Worm (Caenorhabditis elegans) whole organism, young adult: ENCODE measurements around the gene lin-48.

Experiments used
- B0261.1 ChIP-seq: sonication (generic microtip); optimal IDR thresholded peaks from 2 replicates; lab custom pipeline; 2016; ENCODE audit warnings: mild to moderate bottlenecking, missing genetic modification characterization, moderate library complexity, missing compliant biosample characterization
- F23B12.7 ChIP-seq: sonication (generic microtip); optimal IDR thresholded peaks from 2 replicates; lab custom pipeline; 2017; ENCODE audit warnings: missing genetic modification characterization, mild to moderate bottlenecking, missing compliant biosample characterization, antibody characterized with exemption, moderate library complexity; ENCODE audit not compliant: insufficient read depth
- F39B2.1 ChIP-seq: fragments of 200-800 bp; sonication (Bioruptor generic); IDR thresholded peaks from 2 replicates; pipeline ENCODE4 v1.3.6; 2022; ENCODE audit warnings: missing genetic modification reagents, missing genetic modification characterization, missing compliant biosample characterization
- Y56A3A.18 ChIP-seq: fragments of 200-800 bp; sonication (Bioruptor generic); IDR thresholded peaks from 2 replicates; pipeline ENCODE4 v1.3.6; 2022; ENCODE audit warnings: missing genetic modification reagents, missing genetic modification characterization, missing compliant biosample characterization
- Y79H2A.3 ChIP-seq: fragments of 200-800 bp; sonication (Bioruptor generic); conservative IDR thresholded peaks from 2 replicates; pipeline ENCODE4 v1.3.6; 2022; ENCODE audit warnings: missing genetic modification reagents, missing genetic modification characterization, missing compliant biosample characterization
- ZK185.1 ChIP-seq: sonication (generic microtip); optimal IDR thresholded peaks from 2 replicates; lab custom pipeline; 2016; ENCODE audit warnings: mild to moderate bottlenecking, missing genetic modification characterization, missing compliant biosample characterization; ENCODE audit not compliant: poor library complexity, severe bottlenecking
- attf-6 ChIP-seq: fragments of 200-800 bp; sonication (Bioruptor generic); IDR thresholded peaks from 2 replicates; pipeline ENCODE4 v1.3.6; 2022; ENCODE audit warnings: missing genetic modification reagents, missing genetic modification characterization, missing compliant biosample characterization
- bed-2 ChIP-seq: fragments of 200-800 bp; sonication (Bioruptor generic); IDR thresholded peaks from 2 replicates; pipeline ENCODE4 v1.3.6; 2022; ENCODE audit warnings: missing genetic modification reagents, missing genetic modification characterization, missing compliant biosample characterization
- efl-1 ChIP-seq: fragments of 150-350 bp; optimal IDR thresholded peaks from 2 replicates; lab custom pipeline; 2014; ENCODE audit warnings: missing biosample characterization, missing genetic modification reagents, missing genetic modification characterization
- egrh-3 ChIP-seq: fragments of 200-800 bp; sonication (Bioruptor generic); IDR thresholded peaks from 2 replicates; pipeline ENCODE4 v1.3.6; 2022; ENCODE audit warnings: missing genetic modification reagents, missing genetic modification characterization, missing compliant biosample characterization
- ets-4 ChIP-seq: fragments of 200-800 bp; sonication (Bioruptor generic); optimal IDR thresholded peaks from 2 replicates; lab custom pipeline; 2018; ENCODE audit warnings: mild to moderate bottlenecking, missing genetic modification characterization, missing compliant biosample characterization
- let-607 ChIP-seq, 2 experiments: fragments of 200-800 bp in 1 of 2; sonication (Bioruptor generic) in 1 of 2; sonication (generic microtip) in 1 of 2; optimal IDR thresholded peaks; 2 replicates each; lab custom pipeline; 2016 to 2018; ENCODE audit warnings: mild to moderate bottlenecking in 2 of 2, missing compliant biosample characterization in 2 of 2, missing genetic modification characterization in 2 of 2, moderate library complexity in 2 of 2, missing genotype in 1 of 2
- lin-54 ChIP-seq: fragments of 200-800 bp; sonication (Bioruptor generic); optimal IDR thresholded peaks from 2 replicates; lab custom pipeline; 2018; ENCODE audit warnings: mild to moderate bottlenecking, missing genetic modification characterization, missing compliant biosample characterization
- lsy-27 ChIP-seq: sonication (generic microtip); optimal IDR thresholded peaks from 2 replicates; lab custom pipeline; 2017; ENCODE audit warnings: missing genetic modification characterization, mild to moderate bottlenecking, missing compliant biosample characterization, antibody characterized with exemption, missing genotype, borderline replicate concordance; ENCODE audit not compliant: insufficient read depth
- madf-3 ChIP-seq: fragments of 200-800 bp; sonication (Bioruptor generic); IDR thresholded peaks from 2 replicates; pipeline ENCODE4 v1.3.6; 2022; ENCODE audit warnings: missing genetic modification reagents, missing genetic modification characterization, missing compliant biosample characterization
- madf-6 ChIP-seq: fragments of 200-800 bp; sonication (Bioruptor generic); IDR thresholded peaks from 2 replicates; pipeline ENCODE4 v1.3.6; 2022; ENCODE audit warnings: missing genetic modification reagents, missing genetic modification characterization, missing compliant biosample characterization
- madf-8 ChIP-seq: fragments of 200-800 bp; sonication (Bioruptor generic); conservative IDR thresholded peaks from 2 replicates; pipeline ENCODE4 v1.3.6; 2022; ENCODE audit warnings: missing genetic modification reagents, missing genetic modification characterization, missing compliant biosample characterization
- mel-28 ChIP-seq: sonication (generic microtip); optimal IDR thresholded peaks from 2 replicates; lab custom pipeline; 2016; ENCODE audit warnings: borderline replicate concordance, mild to moderate bottlenecking, missing genetic modification characterization, missing compliant biosample characterization
- nfya-1 ChIP-seq: sonication (generic microtip); optimal IDR thresholded peaks from 2 replicates; lab custom pipeline; 2017; ENCODE audit warnings: antibody characterized with exemption, missing compliant biosample characterization, missing genetic modification characterization, borderline replicate concordance; ENCODE audit not compliant: insufficient read depth
- nhr-179 ChIP-seq: sonication (generic microtip); optimal IDR thresholded peaks from 2 replicates; lab custom pipeline; 2016; ENCODE audit warnings: mild to moderate bottlenecking, missing genetic modification characterization, missing compliant biosample characterization
- pha-4 ChIP-seq: fragments of 150-350 bp; sonication (generic microtip); optimal IDR thresholded peaks from 2 replicates; lab custom pipeline; 2014; ENCODE audit warnings: missing biosample characterization, missing genetic modification reagents, missing genetic modification characterization
- rpc-1 ChIP-seq, 2 experiments: fragments of 150-350 bp in 1 of 2; sonication (generic microtip) in 1 of 2; optimal IDR thresholded peaks; 2 replicates each; lab custom pipeline; 2014 to 2018; ENCODE audit warnings: missing biosample characterization in 1 of 2, missing genetic modification characterization in 1 of 2, missing genetic modification reagents in 1 of 2, missing genotype in 1 of 2
- snpc-3.4 ChIP-seq: sonication (generic microtip); optimal IDR thresholded peaks from 2 replicates; lab custom pipeline; 2017; ENCODE audit warnings: missing genetic modification characterization, mild to moderate bottlenecking, missing compliant biosample characterization, antibody characterized with exemption, moderate library complexity, missing genotype, missing genetic modification reagents
- snpc-4 ChIP-seq, 5 experiments: fragments of 150-350 bp in 1 of 5; sonication (generic microtip) in 4 of 5; optimal IDR thresholded peaks; 2 replicates each; lab custom pipeline; 2014 to 2018; ENCODE audit warnings: missing genetic modification characterization in 5 of 5, missing biosample characterization in 3 of 5, antibody characterized with exemption in 2 of 5, mild to moderate bottlenecking in 2 of 5, missing compliant biosample characterization in 2 of 5, missing genotype in 2 of 5, moderate library complexity in 2 of 5, missing genetic modification reagents in 1 of 5
- somi-1 ChIP-seq: fragments of 200-800 bp; sonication (Bioruptor generic); optimal IDR thresholded peaks from 2 replicates; lab custom pipeline; 2018; ENCODE audit warnings: mild to moderate bottlenecking, missing genetic modification characterization, missing compliant biosample characterization
- tbx-9 ChIP-seq: sonication (generic microtip); optimal IDR thresholded peaks from 2 replicates; lab custom pipeline; 2016; ENCODE audit warnings: borderline replicate concordance, missing genetic modification characterization, inconsistent platforms, missing compliant biosample characterization
- unc-62 ChIP-seq: fragments of 150-350 bp; optimal IDR thresholded peaks from 2 replicates; lab custom pipeline; 2014; ENCODE audit warnings: missing biosample characterization, missing genetic modification reagents, missing genetic modification characterization
- xnd-1 ChIP-seq: sonication (generic microtip); optimal IDR thresholded peaks from 2 replicates; lab custom pipeline; 2016; ENCODE audit warnings: missing genotype, missing genetic modification reagents, missing genetic modification characterization, missing compliant biosample characterization
- zfh-2 ChIP-seq: fragments of 200-800 bp; sonication (Bioruptor generic); conservative IDR thresholded peaks from 2 replicates; pipeline ENCODE4 v1.3.6; 2022; ENCODE audit warnings: missing genetic modification reagents, missing genetic modification characterization, missing compliant biosample characterization
- ztf-26 ChIP-seq: sonication (generic microtip); optimal IDR thresholded peaks from 2 replicates; lab custom pipeline; 2017; ENCODE audit warnings: missing genetic modification characterization, missing compliant biosample characterization
- ztf-28 ChIP-seq: fragments of 200-800 bp; sonication (Bioruptor generic); IDR thresholded peaks from 2 replicates; pipeline ENCODE4 v1.3.6; 2022; ENCODE audit warnings: missing genetic modification reagents, missing genetic modification characterization, missing compliant biosample characterization

The lin-48 gene

DNA sequence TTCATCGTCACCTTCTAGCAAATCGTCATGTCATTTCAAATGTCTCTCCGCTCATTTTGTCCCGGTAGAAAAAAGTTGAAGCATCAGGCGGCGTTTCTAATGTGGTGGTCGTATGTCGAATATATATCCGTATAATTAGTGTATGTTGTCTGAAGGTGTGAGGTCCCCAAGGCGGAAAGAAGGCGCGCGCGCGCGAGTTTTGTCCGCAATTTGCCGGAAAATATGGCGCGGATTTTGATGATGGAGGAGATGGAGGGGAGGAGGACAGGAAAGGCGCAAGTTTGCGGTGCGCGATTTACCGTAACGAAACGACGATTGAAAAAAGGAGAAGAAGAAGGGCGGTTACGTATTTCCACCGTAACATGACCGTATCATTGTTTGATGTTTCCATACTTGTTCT is 3.1 kb upstream of the lin-48 start:
- TF ChIP-seq tbx-9 (tag; lab: Kevin White, UChicago), result no peak
- no peak for TF ChIP-seq snpc-4 (GFP tag; optimal IDR thresholded peaks at IDR 0.05; lab: Kevin White, UChicago)
- TF ChIP-seq snpc-4 (tag; optimal IDR thresholded peaks at IDR 0.05; lab: Kevin White, UChicago), result no peak
- TF ChIP-seq bed-2 (GFP tag; lab: Robert Waterston, UW), result no peak
- no peak for TF ChIP-seq B0261.1 (tag; lab: Kevin White, UChicago)
- TF ChIP-seq lin-54 (GFP tag; lab: Kevin White, UChicago), result no peak
- TF ChIP-seq F39B2.1 (GFP tag; lab: Robert Waterston, UW), result no peak
- TF ChIP-seq ZK185.1 (tag; lab: Kevin White, UChicago), result no peak
- peak; percentile 37; the same call in 1 of the 2 replicates for TF ChIP-seq madf-8 (GFP tag; lab: Robert Waterston, UW)
- no peak for TF ChIP-seq mel-28 (tag; lab: Kevin White, UChicago)
- TF ChIP-seq zfh-2, result peak; percentile 58; the same call in 1 of the 2 replicates
- TF ChIP-seq madf-6, result peak; percentile 74
- no peak for TF ChIP-seq xnd-1 (tag; lab: Kevin White, UChicago)
- no peak for TF ChIP-seq Y79H2A.3
- peak; percentile 50 for TF ChIP-seq efl-1 (GFP tag; lab: Kevin White, UChicago)
- no peak for TF ChIP-seq lsy-27 (tag; lab: Kevin White, UChicago)
- TF ChIP-seq egrh-3 (GFP tag; lab: Robert Waterston, UW), result 0 out of 2 replicates have a peak, but pooled peaks have one; percentile 17
- TF ChIP-seq unc-62 (GFP tag; lab: Kevin White, UChicago), result no peak

DNA sequence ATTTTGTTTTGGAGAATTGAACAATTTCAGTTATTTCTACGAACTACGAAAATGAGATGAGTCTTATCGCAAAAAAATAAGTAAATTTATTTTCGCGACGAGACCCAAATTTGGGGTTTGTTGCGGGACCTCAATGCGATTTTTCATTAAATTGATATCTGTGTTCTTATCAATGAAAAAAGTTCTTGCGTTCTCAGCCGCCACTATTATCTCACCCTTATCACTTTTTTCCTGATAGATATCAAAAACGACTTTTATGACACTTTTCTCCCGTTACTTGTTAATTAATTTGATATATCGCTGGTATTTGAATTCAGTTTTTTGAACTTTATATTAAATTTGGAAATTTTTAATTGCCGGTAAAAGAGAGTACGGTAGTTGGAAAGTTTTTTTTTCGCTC is 1.9 kb upstream of the lin-48 start:
- TF ChIP-seq ztf-28, result no peak
- TF ChIP-seq F23B12.7 (tag; lab: Kevin White, UChicago), result no peak
- TF ChIP-seq rpc-1 (optimal IDR thresholded peaks at IDR 0.05; lab: Kevin White, UChicago), result no peak
- no peak for TF ChIP-seq rpc-1 (tag; optimal IDR thresholded peaks at IDR 0.05; lab: Kevin White, UChicago)
- no peak for TF ChIP-seq let-607 (tag; optimal IDR thresholded peaks at IDR 0.05; lab: Kevin White, UChicago)
- TF ChIP-seq somi-1 (GFP tag; lab: Kevin White, UChicago), result no peak
- no peak for TF ChIP-seq mel-28 (tag; lab: Kevin White, UChicago)
- TF ChIP-seq tbx-9 (tag; lab: Kevin White, UChicago), result no peak
- no peak for TF ChIP-seq snpc-3.4 (tag; lab: Kevin White, UChicago)
- TF ChIP-seq attf-6 (GFP tag; lab: Robert Waterston, UW), result no peak
- no peak for TF ChIP-seq madf-3 (GFP tag; lab: Robert Waterston, UW)
- TF ChIP-seq nfya-1 (tag; lab: Kevin White, UChicago), result no peak

DNA sequence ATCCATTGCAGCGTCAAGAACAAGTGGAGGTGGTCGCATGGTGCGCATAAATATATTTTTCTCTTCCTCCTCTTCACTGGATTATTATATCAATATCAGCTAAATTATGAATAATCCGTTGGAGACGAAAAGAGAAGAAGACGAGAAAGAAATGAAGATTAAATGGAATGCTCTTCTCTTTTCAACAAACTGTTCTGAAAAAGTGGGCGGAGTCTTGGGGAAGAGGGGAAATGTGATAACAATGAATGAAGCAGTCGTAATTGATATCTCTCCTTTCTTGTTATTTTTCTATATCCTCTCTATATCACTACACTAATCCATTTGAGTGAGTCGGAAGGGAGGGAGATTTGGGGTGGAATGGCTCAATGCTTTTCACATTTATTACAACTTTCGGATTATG is 14.1 kb downstream of the lin-48 start, which contains the start of gene arcp-1:
TSS of gene arcp-1 (minus strand) at position 101 of the 400 bp plus-strand sequence.
- no peak for TF ChIP-seq nfya-1 (tag; lab: Kevin White, UChicago)
- no peak for TF ChIP-seq Y56A3A.18 (GFP tag; lab: Robert Waterston, UW)
- no peak for TF ChIP-seq pha-4 (tag; lab: Kevin White, UChicago)
- TF ChIP-seq ztf-26 (tag; lab: Kevin White, UChicago), result no peak
- TF ChIP-seq madf-3 (GFP tag; lab: Robert Waterston, UW), result no peak
- no peak for TF ChIP-seq nhr-179 (tag; lab: Kevin White, UChicago)
- TF ChIP-seq ets-4, result no peak
- no peak for TF ChIP-seq somi-1 (GFP tag; lab: Kevin White, UChicago)
